Fruit fly (Drosophila melanogaster) whole organism, pupa: ENCODE data around the gene inaF-D.

Source experiments
- CG15710 ChIP-seq: fragments of 200-800 bp; sonication (Bioruptor generic); optimal IDR thresholded peaks from 2 replicates; lab custom pipeline; 2018; ENCODE audit warnings: missing biosample characterization, mild to moderate bottlenecking, missing genetic modification characterization, moderate library complexity
- CG8301 ChIP-seq: fragments of 200-800 bp; sonication (Bioruptor generic); optimal IDR thresholded peaks from 2 replicates; lab custom pipeline; 2018; ENCODE audit warnings: missing biosample characterization, mild to moderate bottlenecking, missing genetic modification characterization
- CG9948 ChIP-seq: fragments of 200-800 bp; sonication (Bioruptor generic); optimal IDR thresholded peaks from 2 replicates; lab custom pipeline; 2018; ENCODE audit warnings: missing biosample characterization, mild to moderate bottlenecking, missing genetic modification characterization, moderate library complexity
- Pif1A ChIP-seq: fragments of 200-800 bp; sonication (Bioruptor generic); optimal IDR thresholded peaks from 3 replicates; lab custom pipeline; 2016; ENCODE audit warnings: missing biosample characterization, missing genetic modification characterization
- Snoo ChIP-seq: fragments of 200-800 bp; sonication (Bioruptor generic); optimal IDR thresholded peaks from 3 replicates; lab custom pipeline; 2017; ENCODE audit warnings: missing biosample characterization, mild to moderate bottlenecking, missing genetic modification characterization, inconsistent platforms

DNA sequence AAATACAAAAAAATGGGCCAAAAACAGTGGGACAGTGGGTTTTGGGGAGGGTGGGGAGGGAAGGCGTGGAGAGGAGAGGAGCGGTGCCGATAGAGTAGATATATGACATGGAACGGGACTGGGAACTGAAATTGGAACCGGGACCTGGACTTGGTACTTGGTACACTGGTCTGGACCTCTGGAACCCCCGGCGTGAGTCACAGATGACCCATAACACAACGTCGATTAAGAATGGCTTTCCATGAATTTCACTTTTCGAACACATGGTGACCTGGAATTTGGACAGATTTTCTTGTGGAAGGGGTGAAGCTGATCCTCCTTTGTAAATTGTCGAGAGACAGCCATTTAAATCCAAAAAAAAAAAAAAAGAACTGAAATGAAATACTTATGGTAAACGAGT is 42.2 kb downstream of the inaF-D start:
- TF ChIP-seq CG15710 (tag; lab: Kevin White, UChicago) (no peak), CG9948 (tag; lab: Kevin White, UChicago) (no peak), CG8301 (tag; lab: Kevin White, UChicago) (no peak), Pif1A (GFP tag; lab: Kevin White, UChicago) (no peak), Snoo (tag; lab: Kevin White, UChicago) (no peak)
